Worm (Caenorhabditis elegans) whole organism, L1 larva: ENCODE measurements around the gene F26F4.9.
A peak's percentile ranks its signal among the peaks of the same experiment; 100 is the strongest.

ENCODE experiments used
- ceh-63 ChIP-seq: fragments of 200-800 bp; sonication (Bioruptor generic); optimal IDR thresholded peaks from 2 replicates; lab custom pipeline; 2018; ENCODE audit warnings: mild to moderate bottlenecking, missing genetic modification characterization, missing compliant biosample characterization
- dpl-1 ChIP-seq, 3 experiments: fragments of 150-350 bp in 2 of 3; sonication (generic microtip) in 1 of 3; optimal IDR thresholded peaks; 2 replicates each; lab custom pipeline; 2014 to 2017; ENCODE audit warnings: missing biosample characterization in 3 of 3, missing genetic modification characterization in 3 of 3, missing genetic modification reagents in 3 of 3
- egl-27 ChIP-seq, 2 experiments: fragments of 150-350 bp in 1 of 2; sonication (generic microtip); optimal IDR thresholded peaks; 3 replicates each; lab custom pipeline; 2017 to 2018; ENCODE audit warnings: missing biosample characterization in 2 of 2, missing genetic modification characterization in 2 of 2, missing genetic modification reagents in 2 of 2
- elt-2 ChIP-seq: sonication (generic microtip); optimal IDR thresholded peaks from 2 replicates; lab custom pipeline; 2016; ENCODE audit warnings: missing genetic modification characterization, mild to moderate bottlenecking, inconsistent platforms, missing compliant biosample characterization, missing genetic modification reagents
- fkh-8 ChIP-seq: sonication (generic microtip); optimal IDR thresholded peaks from 2 replicates; lab custom pipeline; 2016; ENCODE audit warnings: mild to moderate bottlenecking, missing genetic modification characterization, missing compliant biosample characterization
- isw-1 ChIP-seq: fragments of 200-800 bp; sonication (Bioruptor generic); IDR thresholded peaks from 2 replicates; pipeline ENCODE4 v1.3.6; 2022; ENCODE audit warnings: missing genetic modification characterization, missing compliant biosample characterization
- lir-3 ChIP-seq: sonication (generic microtip); optimal IDR thresholded peaks from 2 replicates; lab custom pipeline; 2016; ENCODE audit warnings: mild to moderate bottlenecking, missing genetic modification characterization, moderate library complexity, missing compliant biosample characterization; ENCODE audit not compliant: poor library complexity
- pax-3 ChIP-seq: fragments of 200-800 bp; sonication (Bioruptor generic); optimal IDR thresholded peaks from 2 replicates; lab custom pipeline; 2018; ENCODE audit warnings: mild to moderate bottlenecking, missing genetic modification characterization, moderate library complexity, missing compliant biosample characterization

Gene F26F4.9

ce11 chrIII:4861744-4862401 is 50.4 kb downstream of the F26F4.9 start, which contains the start of the genes C35D10.10 and C35D10.5 (continued):
- no peak for TF ChIP-seq ceh-63 (GFP tag; lab: Kevin White, UChicago)
- TF ChIP-seq pax-3 (tag; lab: Kevin White, UChicago), result no peak
- peak in 2 of 3 experiments; percentile 4 to 17 for TF ChIP-seq dpl-1 (GFP tag; optimal IDR thresholded peaks at IDR 0.05; lab: Kevin White, UChicago)
- no peak for TF ChIP-seq fkh-8 (tag; lab: Kevin White, UChicago)
- no peak for TF ChIP-seq elt-2 (tag; lab: Kevin White, UChicago)
- no peak for TF ChIP-seq isw-1 (GFP tag; lab: Robert Waterston, UW)
- TF ChIP-seq lir-3 (tag; lab: Kevin White, UChicago), result peak; percentile 62
- no peak for TF ChIP-seq egl-27 (tag; optimal IDR thresholded peaks at IDR 0.05; lab: Kevin White, UChicago)
